Worm (Caenorhabditis elegans) whole organism, L2 larva: ENCODE measurements around the gene F10E9.1.

ENCODE experiments used
- ZK546.5 ChIP-seq: sonication (generic microtip); optimal IDR thresholded peaks from 2 replicates; lab custom pipeline; 2017; ENCODE audit warnings: missing biosample characterization, missing genetic modification characterization
- elt-3 ChIP-seq: sonication (generic microtip); optimal IDR thresholded peaks from 2 replicates; lab custom pipeline; 2017; ENCODE audit warnings: missing biosample characterization, missing genetic modification characterization
- gmeb-1 ChIP-seq: fragments of 150-350 bp; optimal IDR thresholded peaks from 2 replicates; lab custom pipeline; 2014; ENCODE audit warnings: missing biosample characterization, missing genetic modification characterization
- lin-13 ChIP-seq: fragments of 150-350 bp; optimal IDR thresholded peaks from 2 replicates; lab custom pipeline; 2014; ENCODE audit warnings: missing biosample characterization, missing genetic modification reagents, missing genetic modification characterization
- nhr-11 ChIP-seq: fragments of 150-350 bp; optimal IDR thresholded peaks from 2 replicates; lab custom pipeline; 2014; ENCODE audit warnings: missing biosample characterization, missing genetic modification characterization
- nhr-237 ChIP-seq: fragments of 150-350 bp; optimal IDR thresholded peaks from 2 replicates; lab custom pipeline; 2014; ENCODE audit warnings: missing biosample characterization, missing genetic modification characterization
- nhr-6 ChIP-seq: fragments of 150-350 bp; optimal IDR thresholded peaks from 2 replicates; lab custom pipeline; 2014; ENCODE audit warnings: missing biosample characterization, missing genetic modification characterization
- skn-1 ChIP-seq: sonication (generic microtip); optimal IDR thresholded peaks from 2 replicates; lab custom pipeline; 2017; ENCODE audit warnings: missing biosample characterization, missing genetic modification characterization
- unc-62 ChIP-seq: fragments of 150-350 bp; optimal IDR thresholded peaks from 2 replicates; lab custom pipeline; 2014; ENCODE audit warnings: missing biosample characterization, missing genetic modification reagents, missing genetic modification characterization
- zag-1 ChIP-seq: fragments of 150-350 bp; optimal IDR thresholded peaks from 2 replicates; lab custom pipeline; 2014; ENCODE audit warnings: missing biosample characterization, missing genetic modification characterization
- ztf-11 ChIP-seq: sonication (generic microtip); optimal IDR thresholded peaks from 2 replicates; lab custom pipeline; 2017; ENCODE audit warnings: missing biosample characterization, missing genetic modification characterization

- TF ChIP-seq unc-62 (GFP tag; lab: Kevin White, UChicago) (no peak), nhr-237 (no peak), ztf-11 (tag; lab: Kevin White, UChicago) (no peak), lin-13 (GFP tag; lab: Kevin White, UChicago) (no peak), nhr-6 (tag; lab: Kevin White, UChicago) (no peak), elt-3 (tag; lab: Kevin White, UChicago) (no peak), zag-1 (tag; lab: Kevin White, UChicago) (no peak), ZK546.5 (no peak), skn-1 (tag; lab: Kevin White, UChicago) (no peak), nhr-11 (tag; lab: Kevin White, UChicago) (no peak), gmeb-1 (tag; lab: Kevin White, UChicago) (no peak)
These were observed 44.2 kb upstream of the F10E9.1 start, which contains the start of gene mig-10 for ce11 chrIII:8278801-8279200.
